Worm (Caenorhabditis elegans) whole organism, L2 larva: Measurements from ENCODE around the gene tram-1.

Experiments used
- R02D3.7 ChIP-seq: fragments of 150-350 bp; optimal IDR thresholded peaks from 2 replicates; lab custom pipeline; 2014; ENCODE audit warnings: missing biosample characterization, missing genetic modification characterization
- Y55F3AM.14 ChIP-seq: fragments of 200-800 bp; sonication (Bioruptor generic); optimal IDR thresholded peaks from 2 replicates; lab custom pipeline; 2018; ENCODE audit warnings: mild to moderate bottlenecking, missing genetic modification characterization, missing compliant biosample characterization
- alr-1 ChIP-seq: fragments of 150-350 bp; optimal IDR thresholded peaks from 2 replicates; lab custom pipeline; 2014; ENCODE audit warnings: missing biosample characterization, missing genetic modification characterization
- aly-2 ChIP-seq: fragments of 150-350 bp; optimal IDR thresholded peaks from 2 replicates; lab custom pipeline; 2014; ENCODE audit warnings: missing biosample characterization, missing genetic modification characterization
- blmp-1 ChIP-seq: sonication (generic microtip); optimal IDR thresholded peaks from 2 replicates; lab custom pipeline; 2017; ENCODE audit warnings: missing genetic modification characterization, mild to moderate bottlenecking, missing compliant biosample characterization, antibody characterized with exemption, moderate library complexity; ENCODE audit not compliant: insufficient read depth
- ceh-16 ChIP-seq: fragments of 150-350 bp; optimal IDR thresholded peaks from 2 replicates; lab custom pipeline; 2014; ENCODE audit warnings: missing biosample characterization, missing genetic modification characterization
- ceh-82 ChIP-seq: fragments of 150-350 bp; optimal IDR thresholded peaks from 2 replicates; lab custom pipeline; 2014; ENCODE audit warnings: missing biosample characterization, missing genetic modification characterization
- crh-2 ChIP-seq: sonication (generic microtip); optimal IDR thresholded peaks from 2 replicates; lab custom pipeline; 2017; ENCODE audit warnings: missing biosample characterization, missing genetic modification characterization
- dmd-4 ChIP-seq: sonication (generic microtip); optimal IDR thresholded peaks from 2 replicates; lab custom pipeline; 2017; ENCODE audit warnings: missing biosample characterization, missing genetic modification characterization
- egl-27 ChIP-seq: sonication (generic microtip); optimal IDR thresholded peaks from 3 replicates; lab custom pipeline; 2017; ENCODE audit warnings: missing biosample characterization, missing genetic modification reagents, missing genetic modification characterization
- elt-1 ChIP-seq: fragments of 150-350 bp; optimal IDR thresholded peaks from 2 replicates; lab custom pipeline; 2014; ENCODE audit warnings: missing biosample characterization, missing genetic modification characterization
- elt-3 ChIP-seq: sonication (generic microtip); optimal IDR thresholded peaks from 2 replicates; lab custom pipeline; 2017; ENCODE audit warnings: missing biosample characterization, missing genetic modification characterization
- fos-1 ChIP-seq: fragments of 150-350 bp; optimal IDR thresholded peaks from 2 replicates; lab custom pipeline; 2014; ENCODE audit warnings: missing biosample characterization, missing genetic modification characterization
- lin-11 ChIP-seq: fragments of 150-350 bp; sonication (generic microtip); optimal IDR thresholded peaks from 2 replicates; lab custom pipeline; 2014; ENCODE audit warnings: missing biosample characterization, missing genetic modification characterization, inconsistent platforms, mixed read lengths
- lin-13 ChIP-seq: fragments of 150-350 bp; optimal IDR thresholded peaks from 2 replicates; lab custom pipeline; 2014; ENCODE audit warnings: missing biosample characterization, missing genetic modification reagents, missing genetic modification characterization
- lin-39 ChIP-seq: fragments of 150-350 bp; optimal IDR thresholded peaks from 2 replicates; lab custom pipeline; 2014; ENCODE audit warnings: missing biosample characterization, missing genetic modification reagents, missing genetic modification characterization
- lsy-2 ChIP-seq, 2 experiments: fragments of 150-350 bp in 1 of 2; sonication (generic microtip) in 1 of 2; optimal IDR thresholded peaks; 2 replicates each; lab custom pipeline; 2014 to 2017; ENCODE audit warnings: missing biosample characterization in 2 of 2, missing genetic modification characterization in 2 of 2
- mab-5 ChIP-seq: fragments of 150-350 bp; optimal IDR thresholded peaks from 2 replicates; lab custom pipeline; 2014; ENCODE audit warnings: missing biosample characterization, missing genetic modification characterization
- mdl-1 ChIP-seq, 2 experiments: fragments of 150-350 bp in 1 of 2; sonication (generic microtip) in 1 of 2; optimal IDR thresholded peaks; 2 replicates each; lab custom pipeline; 2017; ENCODE audit warnings: missing biosample characterization in 2 of 2, missing genetic modification characterization in 2 of 2
- nhr-10 ChIP-seq: sonication (generic microtip); optimal IDR thresholded peaks from 2 replicates; lab custom pipeline; 2017; ENCODE audit warnings: missing biosample characterization, missing genetic modification characterization
- nhr-129 ChIP-seq: fragments of 150-350 bp; optimal IDR thresholded peaks from 2 replicates; lab custom pipeline; 2014; ENCODE audit warnings: missing biosample characterization, missing genetic modification characterization
- nhr-21 ChIP-seq: fragments of 150-350 bp; optimal IDR thresholded peaks from 2 replicates; lab custom pipeline; 2014; ENCODE audit warnings: missing biosample characterization, missing genetic modification characterization
- nhr-237 ChIP-seq: fragments of 150-350 bp; optimal IDR thresholded peaks from 2 replicates; lab custom pipeline; 2014; ENCODE audit warnings: missing biosample characterization, missing genetic modification characterization
- nhr-77 ChIP-seq: fragments of 150-350 bp; optimal IDR thresholded peaks from 2 replicates; lab custom pipeline; 2014; ENCODE audit warnings: missing biosample characterization, missing genetic modification characterization
- peb-1 ChIP-seq: fragments of 150-350 bp; optimal IDR thresholded peaks from 2 replicates; lab custom pipeline; 2014; ENCODE audit warnings: missing biosample characterization, missing genetic modification characterization
- sma-3 ChIP-seq: sonication (generic microtip); optimal IDR thresholded peaks from 2 replicates; lab custom pipeline; 2016; ENCODE audit warnings: missing genetic modification reagents, missing genetic modification characterization, missing compliant biosample characterization
- sma-9 ChIP-seq, 2 experiments: fragments of 150-350 bp in 1 of 2; sonication (generic microtip) in 1 of 2; optimal IDR thresholded peaks; 2 replicates each; lab custom pipeline; 2014 to 2016; ENCODE audit warnings: missing genetic modification characterization in 2 of 2, mild to moderate bottlenecking in 1 of 2, missing biosample characterization in 1 of 2, missing compliant biosample characterization in 1 of 2, missing genetic modification reagents in 1 of 2, moderate library complexity in 1 of 2
- snpc-4 ChIP-seq: fragments of 150-350 bp; optimal IDR thresholded peaks from 2 replicates; lab custom pipeline; 2014; ENCODE audit warnings: missing biosample characterization, missing genetic modification characterization
- unc-39 ChIP-seq: fragments of 150-350 bp; optimal IDR thresholded peaks from 2 replicates; lab custom pipeline; 2014; ENCODE audit warnings: missing biosample characterization, missing genetic modification characterization
- unc-55 ChIP-seq: fragments of 150-350 bp; sonication (generic microtip); optimal IDR thresholded peaks from 3 replicates; lab custom pipeline; 2014; ENCODE audit warnings: missing biosample characterization, missing genetic modification reagents, missing genetic modification characterization
- unc-62 ChIP-seq: fragments of 150-350 bp; optimal IDR thresholded peaks from 2 replicates; lab custom pipeline; 2014; ENCODE audit warnings: missing biosample characterization, missing genetic modification reagents, missing genetic modification characterization
- ztf-11 ChIP-seq: sonication (generic microtip); optimal IDR thresholded peaks from 2 replicates; lab custom pipeline; 2017; ENCODE audit warnings: missing biosample characterization, missing genetic modification characterization

Gene tram-1

ce11 chrIV:10221187-10221586, at the start of gene tram-1:
Gene tram-1, minus strand, starts transcription at chrIV:10221287.
- TF ChIP-seq crh-2, result peak; percentile 46
- no peak for TF ChIP-seq nhr-237 (tag; lab: Kevin White, UChicago)

- TF ChIP-seq nhr-129 (tag; lab: Kevin White, UChicago) (no peak), crh-2 (peak; percentile 9)
- TF ChIP-seq, all 48 proteins: peak for 1
These were observed 48.2 kb upstream of the tram-1 start, which contains the start of the genes nspd-7 and Y43C5A.2 for ce11 chrIV:10269137-10269933. Gene nspd-7, minus strand, starts transcription at chrIV:10269187. Gene Y43C5A.2, plus strand, starts transcription at chrIV:10269883.

ce11 chrIV:10261061-10261460, 40.0 kb upstream of the tram-1 start:
- TF ChIP-seq ztf-11 (tag; lab: Kevin White, UChicago) (no peak), mab-5 (tag; lab: Kevin White, UChicago) (no peak), lsy-2 (tag; optimal IDR thresholded peaks at IDR 0.05; lab: Kevin White, UChicago) (peak in 1 of 2 experiments; percentile 25), lin-39 (tag; lab: Kevin White, UChicago) (no peak), ceh-82 (no peak), elt-3 (tag; lab: Kevin White, UChicago) (no peak), blmp-1 (tag; lab: Kevin White, UChicago) (peak; percentile 19), R02D3.7 (tag; lab: Kevin White, UChicago) (no peak), fos-1 (tag; lab: Kevin White, UChicago) (peak; percentile 7), sma-9 (GFP tag; optimal IDR thresholded peaks at IDR 0.05; lab: Kevin White, UChicago) (peak; percentile 49), sma-9 (tag; optimal IDR thresholded peaks at IDR 0.05; lab: Kevin White, UChicago) (no peak), elt-1 (tag; lab: Kevin White, UChicago) (peak; percentile 86), nhr-10 (tag; lab: Kevin White, UChicago) (no peak), crh-2 (no peak), egl-27 (peak; percentile 46), ceh-16 (tag; lab: Kevin White, UChicago) (peak; percentile 5), peb-1 (tag; lab: Kevin White, UChicago) (no peak), nhr-129 (tag; lab: Kevin White, UChicago) (no peak), lin-11 (tag; lab: Kevin White, UChicago) (no peak), snpc-4 (tag; lab: Kevin White, UChicago) (no peak), aly-2 (tag; lab: Kevin White, UChicago) (no peak), unc-55 (GFP tag; lab: Kevin White, UChicago) (no peak), alr-1 (no peak), nhr-21 (tag; lab: Kevin White, UChicago) (peak; percentile 63)

ce11 chrIV:10259557-10259956, 38.5 kb upstream of the tram-1 start, which contains the start of gene F01G10.9:
Gene F01G10.9, minus strand, starts transcription at chrIV:10259657.
- no peak for TF ChIP-seq alr-1
- TF ChIP-seq unc-39, result no peak
- no peak for TF ChIP-seq Y55F3AM.14 (GFP tag; lab: Kevin White, UChicago)
- no peak for TF ChIP-seq dmd-4
- no peak for TF ChIP-seq lin-13 (GFP tag; lab: Kevin White, UChicago)
- no peak for TF ChIP-seq crh-2
- no peak for TF ChIP-seq unc-62
- TF ChIP-seq aly-2 (tag; lab: Kevin White, UChicago), result no peak
- TF ChIP-seq blmp-1 (tag; lab: Kevin White, UChicago), result no peak
- TF ChIP-seq peb-1 (tag; lab: Kevin White, UChicago), result no peak
- no peak for TF ChIP-seq unc-55 (GFP tag; lab: Kevin White, UChicago)
- TF ChIP-seq lin-11 (tag; lab: Kevin White, UChicago), result no peak
- TF ChIP-seq sma-3, result no peak
- no peak for TF ChIP-seq mdl-1 (tag; optimal IDR thresholded peaks at IDR 0.05; lab: Kevin White, UChicago)
- no peak for TF ChIP-seq ceh-16 (tag; lab: Kevin White, UChicago)
- no peak for TF ChIP-seq lsy-2 (tag; optimal IDR thresholded peaks at IDR 0.05; lab: Kevin White, UChicago)
- TF ChIP-seq nhr-77 (tag; lab: Kevin White, UChicago), result no peak
- no peak for TF ChIP-seq nhr-129 (tag; lab: Kevin White, UChicago)
